Worm (Caenorhabditis elegans) whole organism, L1 larva: Measurements from ENCODE around the gene ttr-19.

Source experiments
- F16B12.6 ChIP-seq: fragments of 150-350 bp; optimal IDR thresholded peaks from 2 replicates; lab custom pipeline; 2014; ENCODE audit warnings: missing biosample characterization, missing genetic modification characterization
- aha-1 ChIP-seq: fragments of 150-350 bp; optimal IDR thresholded peaks from 2 replicates; lab custom pipeline; 2014; ENCODE audit warnings: missing biosample characterization, missing genetic modification characterization
- alr-1 ChIP-seq: fragments of 200-800 bp; sonication (Bioruptor generic); optimal IDR thresholded peaks from 2 replicates; lab custom pipeline; 2018; ENCODE audit warnings: borderline replicate concordance, mild to moderate bottlenecking, missing genetic modification characterization, missing compliant biosample characterization
- aly-2 ChIP-seq: fragments of 150-350 bp; optimal IDR thresholded peaks from 2 replicates; lab custom pipeline; 2014; ENCODE audit warnings: missing biosample characterization, missing genetic modification characterization
- blmp-1 ChIP-seq: fragments of 150-350 bp; optimal IDR thresholded peaks from 2 replicates; lab custom pipeline; 2014; ENCODE audit warnings: missing biosample characterization, missing genetic modification characterization
- ceh-8 ChIP-seq: fragments of 200-800 bp; sonication (Bioruptor generic); optimal IDR thresholded peaks from 2 replicates; lab custom pipeline; 2018; ENCODE audit warnings: mild to moderate bottlenecking, missing genetic modification characterization, moderate library complexity, missing compliant biosample characterization
- dpl-1 ChIP-seq, 3 experiments: fragments of 150-350 bp in 2 of 3; sonication (generic microtip) in 1 of 3; optimal IDR thresholded peaks; 2 replicates each; lab custom pipeline; 2014 to 2017; ENCODE audit warnings: missing biosample characterization in 3 of 3, missing genetic modification characterization in 3 of 3, missing genetic modification reagents in 3 of 3
- efl-3 ChIP-seq: fragments of 200-800 bp; sonication (Bioruptor generic); optimal IDR thresholded peaks from 2 replicates; lab custom pipeline; 2018; ENCODE audit warnings: mild to moderate bottlenecking, missing genetic modification characterization, missing compliant biosample characterization
- egl-13 ChIP-seq: sonication (generic microtip); optimal IDR thresholded peaks from 2 replicates; lab custom pipeline; 2016; ENCODE audit warnings: missing genotype, missing genetic modification reagents, missing genetic modification characterization, missing compliant biosample characterization
- egl-27 ChIP-seq, 2 experiments: fragments of 150-350 bp in 1 of 2; sonication (generic microtip); optimal IDR thresholded peaks; 3 replicates each; lab custom pipeline; 2017 to 2018; ENCODE audit warnings: missing biosample characterization in 2 of 2, missing genetic modification characterization in 2 of 2, missing genetic modification reagents in 2 of 2
- elt-2 ChIP-seq: sonication (generic microtip); optimal IDR thresholded peaks from 2 replicates; lab custom pipeline; 2016; ENCODE audit warnings: missing genetic modification characterization, mild to moderate bottlenecking, inconsistent platforms, missing compliant biosample characterization, missing genetic modification reagents
- elt-3 ChIP-seq, 6 experiments: fragments of 150-350 bp in 1 of 6; sonication (generic microtip); optimal IDR thresholded peaks; 2 replicates each; lab custom pipeline; 2017 to 2018; ENCODE audit warnings: missing biosample characterization in 6 of 6, missing genetic modification characterization in 6 of 6, inconsistent platforms in 1 of 6
- fkh-10 ChIP-seq: sonication (generic microtip); optimal IDR thresholded peaks from 2 replicates; lab custom pipeline; 2017; ENCODE audit warnings: missing biosample characterization, missing genetic modification reagents, missing genetic modification characterization
- fkh-4 ChIP-seq: sonication (generic microtip); optimal IDR thresholded peaks from 2 replicates; lab custom pipeline; 2016; ENCODE audit warnings: missing compliant biosample characterization, missing genetic modification characterization, borderline replicate concordance
- fkh-8 ChIP-seq: sonication (generic microtip); optimal IDR thresholded peaks from 2 replicates; lab custom pipeline; 2016; ENCODE audit warnings: mild to moderate bottlenecking, missing genetic modification characterization, missing compliant biosample characterization
- grh-1 ChIP-seq: fragments of 200-800 bp; sonication (Bioruptor generic); IDR thresholded peaks from 2 replicates; pipeline ENCODE4 v1.3.6; 2022; ENCODE audit warnings: missing genetic modification reagents, missing genetic modification characterization, missing compliant biosample characterization
- hlh-4 ChIP-seq: sonication (generic microtip); optimal IDR thresholded peaks from 2 replicates; lab custom pipeline; 2016; ENCODE audit warnings: mild to moderate bottlenecking, missing genetic modification characterization, missing compliant biosample characterization
- hpl-2 ChIP-seq: fragments of 150-350 bp; optimal IDR thresholded peaks from 2 replicates; lab custom pipeline; 2014; ENCODE audit warnings: missing biosample characterization, missing genetic modification reagents, missing genetic modification characterization
- irx-1 ChIP-seq: sonication (generic microtip); optimal IDR thresholded peaks from 2 replicates; lab custom pipeline; 2016; ENCODE audit warnings: missing genetic modification characterization, missing compliant biosample characterization
- isw-1 ChIP-seq: fragments of 200-800 bp; sonication (Bioruptor generic); IDR thresholded peaks from 2 replicates; pipeline ENCODE4 v1.3.6; 2022; ENCODE audit warnings: missing genetic modification characterization, missing compliant biosample characterization
- lin-14 ChIP-seq: fragments of 200-800 bp; sonication (Bioruptor generic); optimal IDR thresholded peaks from 2 replicates; lab custom pipeline; 2018; ENCODE audit warnings: mild to moderate bottlenecking, missing genetic modification characterization, moderate library complexity, missing compliant biosample characterization
- lin-15B ChIP-seq: fragments of 150-350 bp; sonication (generic microtip); optimal IDR thresholded peaks from 3 replicates; lab custom pipeline; 2014; ENCODE audit warnings: missing biosample characterization, missing genetic modification characterization
- lin-35 ChIP-seq, 2 experiments: fragments of 150-350 bp; optimal IDR thresholded peaks; 2 replicates each; lab custom pipeline; 2014; ENCODE audit warnings: missing biosample characterization in 2 of 2, missing genetic modification characterization in 2 of 2, missing genetic modification reagents in 2 of 2
- lin-39 ChIP-seq: fragments of 150-350 bp; optimal IDR thresholded peaks from 2 replicates; lab custom pipeline; 2014; ENCODE audit warnings: missing biosample characterization, missing genetic modification reagents, missing genetic modification characterization
- lir-3 ChIP-seq: sonication (generic microtip); optimal IDR thresholded peaks from 2 replicates; lab custom pipeline; 2016; ENCODE audit warnings: mild to moderate bottlenecking, missing genetic modification characterization, moderate library complexity, missing compliant biosample characterization; ENCODE audit not compliant: poor library complexity
- mdl-1 ChIP-seq, 2 experiments: fragments of 150-350 bp; optimal IDR thresholded peaks; 2 replicates each; lab custom pipeline; 2014 to 2017; ENCODE audit warnings: missing biosample characterization in 2 of 2, missing genetic modification characterization in 2 of 2, inconsistent platforms in 1 of 2
- mep-1 ChIP-seq: fragments of 150-350 bp; optimal IDR thresholded peaks from 2 replicates; lab custom pipeline; 2014; ENCODE audit warnings: missing biosample characterization, missing genetic modification characterization
- nhr-11 ChIP-seq: fragments of 150-350 bp; optimal IDR thresholded peaks from 2 replicates; lab custom pipeline; 2014; ENCODE audit warnings: missing biosample characterization, missing genetic modification characterization
- nhr-12 ChIP-seq: sonication (generic microtip); optimal IDR thresholded peaks from 2 replicates; lab custom pipeline; 2017; ENCODE audit warnings: missing biosample characterization, missing genetic modification characterization
- nhr-237 ChIP-seq: fragments of 150-350 bp; optimal IDR thresholded peaks from 2 replicates; lab custom pipeline; 2014; ENCODE audit warnings: missing biosample characterization, missing genetic modification characterization
- nhr-28 ChIP-seq: fragments of 150-350 bp; optimal IDR thresholded peaks from 2 replicates; lab custom pipeline; 2014; ENCODE audit warnings: missing biosample characterization, missing genetic modification characterization
- nhr-47 ChIP-seq: sonication (generic microtip); optimal IDR thresholded peaks from 2 replicates; lab custom pipeline; 2016; ENCODE audit warnings: mild to moderate bottlenecking, missing genetic modification characterization, moderate library complexity, missing compliant biosample characterization
- nhr-71 ChIP-seq: sonication (generic microtip); optimal IDR thresholded peaks from 2 replicates; lab custom pipeline; 2016; ENCODE audit warnings: mild to moderate bottlenecking, missing genetic modification characterization, moderate library complexity, missing compliant biosample characterization
- nhr-77 ChIP-seq: fragments of 150-350 bp; optimal IDR thresholded peaks from 2 replicates; lab custom pipeline; 2014; ENCODE audit warnings: missing biosample characterization, missing genetic modification characterization
- nhr-84 ChIP-seq: sonication (generic microtip); optimal IDR thresholded peaks from 2 replicates; lab custom pipeline; 2017; ENCODE audit warnings: missing biosample characterization, missing genetic modification characterization
- pag-3 ChIP-seq: sonication (generic microtip); optimal IDR thresholded peaks from 2 replicates; lab custom pipeline; 2017; ENCODE audit warnings: missing genetic modification characterization, mild to moderate bottlenecking, missing compliant biosample characterization, antibody characterized with exemption, borderline replicate concordance; ENCODE audit not compliant: insufficient read depth
- pax-3 ChIP-seq: fragments of 200-800 bp; sonication (Bioruptor generic); optimal IDR thresholded peaks from 2 replicates; lab custom pipeline; 2018; ENCODE audit warnings: mild to moderate bottlenecking, missing genetic modification characterization, moderate library complexity, missing compliant biosample characterization
- pqm-1 ChIP-seq: sonication (generic microtip); optimal IDR thresholded peaks from 3 replicates; lab custom pipeline; 2017; ENCODE audit warnings: missing biosample characterization, missing genetic modification characterization
- rnt-1 ChIP-seq: sonication (generic microtip); optimal IDR thresholded peaks from 2 replicates; lab custom pipeline; 2016; ENCODE audit warnings: mild to moderate bottlenecking, missing genetic modification characterization, moderate library complexity, missing compliant biosample characterization
- snpc-4 ChIP-seq: fragments of 150-350 bp; optimal IDR thresholded peaks from 2 replicates; lab custom pipeline; 2014; ENCODE audit warnings: missing biosample characterization, missing genetic modification characterization
- snu-23 ChIP-seq: sonication (generic microtip); optimal IDR thresholded peaks from 2 replicates; lab custom pipeline; 2016; ENCODE audit warnings: missing genetic modification characterization, missing compliant biosample characterization
- sox-4 ChIP-seq: sonication (generic microtip); optimal IDR thresholded peaks from 2 replicates; lab custom pipeline; 2016; ENCODE audit warnings: missing genetic modification characterization, missing compliant biosample characterization
- sup-37 ChIP-seq: fragments of 200-800 bp; sonication (Bioruptor generic); optimal IDR thresholded peaks from 2 replicates; lab custom pipeline; 2018; ENCODE audit warnings: mild to moderate bottlenecking, missing genetic modification characterization, missing compliant biosample characterization
- swsn-7 ChIP-seq: sonication (generic microtip); optimal IDR thresholded peaks from 2 replicates; lab custom pipeline; 2016; ENCODE audit warnings: missing genetic modification characterization, missing compliant biosample characterization
- tlp-1 ChIP-seq: fragments of 150-350 bp; optimal IDR thresholded peaks from 2 replicates; lab custom pipeline; 2014; ENCODE audit warnings: missing biosample characterization, missing genetic modification characterization
- unc-130 ChIP-seq: fragments of 150-350 bp; optimal IDR thresholded peaks from 2 replicates; lab custom pipeline; 2017; ENCODE audit warnings: missing biosample characterization, missing genetic modification characterization, inconsistent platforms
- unc-86 ChIP-seq: sonication (generic microtip); optimal IDR thresholded peaks from 2 replicates; lab custom pipeline; 2016; ENCODE audit warnings: missing genetic modification characterization, missing compliant biosample characterization
- xbp-1 ChIP-seq: sonication (generic microtip); optimal IDR thresholded peaks from 2 replicates; lab custom pipeline; 2016; ENCODE audit warnings: missing genetic modification characterization, missing compliant biosample characterization
- zip-4 ChIP-seq: fragments of 200-800 bp; sonication (Bioruptor generic); optimal IDR thresholded peaks from 2 replicates; lab custom pipeline; 2018; ENCODE audit warnings: mild to moderate bottlenecking, missing genetic modification characterization, moderate library complexity, missing compliant biosample characterization
- ztf-4 ChIP-seq: fragments of 150-350 bp; optimal IDR thresholded peaks from 2 replicates; lab custom pipeline; 2014; ENCODE audit warnings: missing biosample characterization, missing genetic modification characterization

ttr-19 gene

DNA sequence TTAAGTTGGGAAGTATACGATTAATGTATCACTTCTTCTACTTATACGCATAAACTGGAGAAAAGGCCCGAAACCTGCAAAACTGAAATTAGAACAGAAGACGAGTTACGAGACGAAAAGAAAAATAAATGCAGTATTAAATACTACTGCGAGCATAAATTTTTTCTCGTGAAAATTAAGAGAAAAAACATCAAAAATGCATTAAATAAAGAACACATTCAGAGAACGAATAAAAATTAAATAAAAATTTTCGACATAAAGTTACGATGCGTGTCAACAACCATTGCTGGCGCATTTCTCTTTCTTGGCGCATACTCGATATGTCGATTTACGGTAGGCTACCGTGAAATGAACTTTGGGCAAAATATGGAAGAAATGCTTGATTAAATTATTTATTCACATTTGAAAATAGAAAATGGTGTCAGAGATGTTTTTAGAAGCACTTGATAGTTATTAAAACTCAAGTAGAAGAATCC, 22.3 kb downstream of the ttr-19 start, which contains the start of the genes ZK856.19 and ZK856.11 (continued):
- TF ChIP-seq grh-1 (peak; percentile 55; the same call in 1 of the 2 replicates), mdl-1 (tag; optimal IDR thresholded peaks at IDR 0.05; lab: Kevin White, UChicago) (no peak), nhr-11 (tag; lab: Kevin White, UChicago) (peak; percentile 33), ceh-8 (no peak), nhr-77 (peak; percentile 24), irx-1 (peak; percentile 40), aha-1 (tag; lab: Kevin White, UChicago) (no peak), nhr-84 (no peak), isw-1 (GFP tag; lab: Robert Waterston, UW) (peak; percentile 58), fkh-4 (tag; lab: Kevin White, UChicago) (no peak), dpl-1 (GFP tag; optimal IDR thresholded peaks at IDR 0.05; lab: Kevin White, UChicago) (peak; percentile 58 to 73 (median 72)), F16B12.6 (tag; lab: Kevin White, UChicago) (peak; percentile 36), hpl-2 (no peak), egl-27 (tag; optimal IDR thresholded peaks at IDR 0.05; lab: Kevin White, UChicago) (no peak), sox-4 (tag; lab: Kevin White, UChicago) (peak; percentile 0), lin-15B (tag; lab: Kevin White, UChicago) (peak; percentile 78), alr-1 (tag; lab: Kevin White, UChicago) (no peak), unc-130 (tag; lab: Kevin White, UChicago) (peak; percentile 60), nhr-28 (tag; lab: Kevin White, UChicago) (no peak), nhr-47 (peak; percentile 83), fkh-8 (tag; lab: Kevin White, UChicago) (no peak), lin-39 (tag; lab: Kevin White, UChicago) (peak; percentile 37), elt-3 (tag; optimal IDR thresholded peaks at IDR 0.05; lab: Kevin White, UChicago) (peak in 2 of 6 experiments; percentile 2 to 18), swsn-7 (tag; lab: Kevin White, UChicago) (peak; percentile 77), lin-35 (GFP tag; optimal IDR thresholded peaks at IDR 0.05; lab: Kevin White, UChicago) (peak; percentile 70 to 75), pqm-1 (tag; lab: Kevin White, UChicago) (no peak), lir-3 (tag; lab: Kevin White, UChicago) (peak; percentile 50), nhr-71 (peak; percentile 85), zip-4 (peak; percentile 4), efl-3 (GFP tag; lab: Kevin White, UChicago) (no peak), hlh-4 (tag; lab: Kevin White, UChicago) (no peak), elt-2 (tag; lab: Kevin White, UChicago) (peak; percentile 31), nhr-237 (tag; lab: Kevin White, UChicago) (no peak), ztf-4 (tag; lab: Kevin White, UChicago) (no peak), pag-3 (tag; lab: Kevin White, UChicago) (no peak)

DNA sequence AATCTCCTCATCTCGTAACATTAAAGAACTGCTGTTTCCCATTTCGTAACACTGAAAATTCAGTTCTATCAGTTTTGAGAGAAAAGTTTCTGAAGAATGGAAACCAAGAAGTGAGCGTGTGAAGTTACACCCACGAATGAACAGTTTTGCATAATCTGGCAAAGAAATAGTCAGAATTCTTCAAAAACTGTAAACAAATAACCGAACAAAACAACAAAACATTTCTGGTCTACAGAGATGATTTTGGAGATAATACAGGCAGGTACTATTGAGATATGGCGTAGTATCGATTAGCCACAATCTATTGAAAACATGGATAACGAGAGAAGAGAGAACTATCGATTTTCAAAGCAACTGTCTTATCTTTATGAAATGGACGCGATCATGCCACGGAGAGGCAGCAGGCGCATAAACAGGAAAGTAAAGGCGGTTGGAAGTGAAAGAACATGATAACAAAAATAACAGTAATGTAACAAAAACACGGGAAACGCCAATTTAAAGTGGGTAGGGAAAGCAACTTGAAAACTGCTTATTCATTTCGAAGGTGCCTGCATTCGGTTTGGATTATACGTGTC, 23.7 kb downstream of the ttr-19 start, which contains the start of gene chpf-1:
TSS of gene chpf-1 (minus strand) at position 51 of the 575 bp plus-strand sequence.
- TF ChIP-seq lin-14 (GFP tag; lab: Kevin White, UChicago): peak; percentile 38
- no peak for TF ChIP-seq aly-2 (tag; lab: Kevin White, UChicago)
- no peak for TF ChIP-seq nhr-237 (tag; lab: Kevin White, UChicago)
- TF ChIP-seq nhr-47: no peak
- TF ChIP-seq snpc-4 (tag; lab: Kevin White, UChicago): no peak
- no peak for TF ChIP-seq nhr-12 (tag; lab: Kevin White, UChicago)
- TF ChIP-seq tlp-1 (tag; lab: Kevin White, UChicago): no peak
- TF ChIP-seq blmp-1 (tag; lab: Kevin White, UChicago): peak; percentile 80
- TF ChIP-seq rnt-1 (tag; lab: Kevin White, UChicago): no peak
- TF ChIP-seq lin-35 (GFP tag; optimal IDR thresholded peaks at IDR 0.05; lab: Kevin White, UChicago): peak in 1 of 2 experiments; percentile 58
- TF ChIP-seq snu-23 (GFP tag; lab: Kevin White, UChicago): peak; percentile 29
- no peak for TF ChIP-seq unc-86
- TF ChIP-seq pax-3 (tag; lab: Kevin White, UChicago): no peak
- peak; percentile 31 for TF ChIP-seq nhr-71
- TF ChIP-seq mdl-1 (tag; optimal IDR thresholded peaks at IDR 0.05; lab: Kevin White, UChicago): peak in 1 of 2 experiments; percentile 0
- TF ChIP-seq mep-1 (tag; lab: Kevin White, UChicago): peak; percentile 20
- no peak for TF ChIP-seq dpl-1 (GFP tag; optimal IDR thresholded peaks at IDR 0.05; lab: Kevin White, UChicago)
- TF ChIP-seq sup-37 (GFP tag; lab: Kevin White, UChicago): no peak
- TF ChIP-seq egl-13 (tag; lab: Kevin White, UChicago): no peak
- no peak for TF ChIP-seq fkh-10 (GFP tag; lab: Kevin White, UChicago)
- TF ChIP-seq lir-3 (tag; lab: Kevin White, UChicago): no peak
- no peak for TF ChIP-seq xbp-1 (tag; lab: Kevin White, UChicago)
- no peak for TF ChIP-seq nhr-84
- no peak for TF ChIP-seq nhr-28 (tag; lab: Kevin White, UChicago)
